Worm (Caenorhabditis elegans): Measurements from ENCODE around the gene T28F3.8.

T28F3.8 gene

ce11 chrIV:17333542-17334281, 26.6 kb upstream of the T28F3.8 start, which contains the start of gene C49C3.15:
Gene C49C3.15 (plus strand): TSS chrIV:17334231.
- TF ChIP-seq tbx-2 (tag; optimal IDR thresholded peaks at IDR 0.05) = no peak
- TF ChIP-seq swsn-7 (tag; optimal IDR thresholded peaks at IDR 0.05) = no peak
- peak in 1 of 2 experiments; percentile 47 for TF ChIP-seq lsy-2 (tag; optimal IDR thresholded peaks at IDR 0.05)
- TF ChIP-seq unc-130 (tag; optimal IDR thresholded peaks at IDR 0.05) = no peak
- no peak for TF ChIP-seq fos-1 (tag; optimal IDR thresholded peaks at IDR 0.05)
- no peak for TF ChIP-seq nhr-85 (tag)
- no peak for TF ChIP-seq vab-15 (tag; optimal IDR thresholded peaks at IDR 0.05)
- peak; percentile 63 for TF ChIP-seq lin-14 (GFP tag; optimal IDR thresholded peaks at IDR 0.05)
- TF ChIP-seq nhr-20 (tag; optimal IDR thresholded peaks at IDR 0.05) = no peak
- TF ChIP-seq alr-1 (tag; optimal IDR thresholded peaks at IDR 0.05; ENCODE audit: borderline replicate concordance) = no peak
- no peak for TF ChIP-seq Y116A8C.19 (tag; optimal IDR thresholded peaks at IDR 0.05; ENCODE audit: borderline replicate concordance)
- peak in 1 of 3 experiments; percentile 21 for TF ChIP-seq dpl-1 (GFP tag; optimal IDR thresholded peaks at IDR 0.05)
- TF ChIP-seq nhr-12 (tag; optimal IDR thresholded peaks at IDR 0.05) = no peak
- no peak for TF ChIP-seq nhr-47 (tag; optimal IDR thresholded peaks at IDR 0.05)
- no peak for TF ChIP-seq efl-3 (GFP tag; optimal IDR thresholded peaks at IDR 0.05)
- TF ChIP-seq elt-2 (tag; optimal IDR thresholded peaks at IDR 0.05) = no peak
- no peak for TF ChIP-seq nhr-11 (tag; optimal IDR thresholded peaks at IDR 0.05)
- no peak for TF ChIP-seq skn-1 (tag; optimal IDR thresholded peaks at IDR 0.05)
- no peak for TF ChIP-seq lin-15B (tag; optimal IDR thresholded peaks at IDR 0.05)
- no peak for TF ChIP-seq elt-3 (tag; optimal IDR thresholded peaks at IDR 0.05)
- TF ChIP-seq ceh-90 (tag; optimal IDR thresholded peaks at IDR 0.05) = no peak
- TF ChIP-seq mep-1 (tag; optimal IDR thresholded peaks at IDR 0.05) = peak; percentile 48
- no peak for TF ChIP-seq C04F5.9 (tag; optimal IDR thresholded peaks at IDR 0.05)
- no peak for TF ChIP-seq nhr-77 (tag; optimal IDR thresholded peaks at IDR 0.05)
- TF ChIP-seq nhr-237 (tag; optimal IDR thresholded peaks at IDR 0.05) = no peak
- TF ChIP-seq lir-3 (tag; optimal IDR thresholded peaks at IDR 0.05; ENCODE audit: poor library complexity) = no peak
- TF ChIP-seq egl-27 (tag; optimal IDR thresholded peaks at IDR 0.05) = no peak
- peak; percentile 15 to 42 for TF ChIP-seq efl-1 (optimal IDR thresholded peaks at IDR 0.05)
- TF ChIP-seq efl-1 (GFP tag; optimal IDR thresholded peaks at IDR 0.05 in 1 of 2) = peak; percentile 12 to 86
- peak; percentile 16 for TF ChIP-seq nhr-71 (tag; optimal IDR thresholded peaks at IDR 0.05)
- TF ChIP-seq ceh-8 (GFP tag; optimal IDR thresholded peaks at IDR 0.05) = no peak
- no peak for TF ChIP-seq sup-37 (GFP tag; optimal IDR thresholded peaks at IDR 0.05)
- no peak for TF ChIP-seq nhr-84 (tag; optimal IDR thresholded peaks at IDR 0.05)
- no peak for TF ChIP-seq fkh-8 (tag; optimal IDR thresholded peaks at IDR 0.05)
- TF ChIP-seq blmp-1 (tag; optimal IDR thresholded peaks at IDR 0.05) = no peak
- TF ChIP-seq xbp-1 (tag; optimal IDR thresholded peaks at IDR 0.05) = no peak
- TF ChIP-seq unc-98 (GFP tag; IDR thresholded peaks at IDR 0.05) = no peak
- no peak for TF ChIP-seq jun-1 (tag; optimal IDR thresholded peaks at IDR 0.05)
- TF ChIP-seq rnt-1 (tag; optimal IDR thresholded peaks at IDR 0.05) = peak; percentile 14
- TF ChIP-seq ets-5 (GFP tag; IDR thresholded peaks at IDR 0.05) = no peak
- peak in 1 of 2 experiments; percentile 51 for TF ChIP-seq lin-35 (GFP tag; optimal IDR thresholded peaks at IDR 0.05)
- peak; percentile 30 for TF ChIP-seq snu-23 (GFP tag; optimal IDR thresholded peaks at IDR 0.05)
- TF ChIP-seq tlp-1 (tag; optimal IDR thresholded peaks at IDR 0.05) = no peak
- no peak for TF ChIP-seq C34B4.2 (tag; optimal IDR thresholded peaks at IDR 0.05)
- TF ChIP-seq mab-9 (GFP tag; IDR thresholded peaks at IDR 0.05) = no peak
- peak in 1 of 2 experiments; percentile 22 for TF ChIP-seq mdl-1 (tag; optimal IDR thresholded peaks at IDR 0.05)
- TF ChIP-seq ceh-82 (tag; optimal IDR thresholded peaks at IDR 0.05) = no peak
- no peak for TF ChIP-seq aly-2 (tag; optimal IDR thresholded peaks at IDR 0.05)
- TF ChIP-seq unc-86 (tag; optimal IDR thresholded peaks at IDR 0.05) = no peak
